Fruit fly (Drosophila melanogaster) whole organism, embryonic: ENCODE data around the gene Pph13.

ENCODE experiments used
- CG1024 ChIP-seq: fragments of 200-800 bp; sonication (Bioruptor generic); IDR thresholded peaks from 2 replicates; pipeline ENCODE4 v1.3.6; 2022; ENCODE audit warnings: missing biosample characterization, missing genetic modification characterization
- CG10543 ChIP-seq: fragments of 200-800 bp; sonication (Bioruptor generic); optimal IDR thresholded peaks from 3 replicates; lab custom pipeline; 2017; ENCODE audit warnings: missing biosample characterization, mild to moderate bottlenecking, missing genetic modification characterization, moderate library complexity
- CG10565 ChIP-seq: fragments of 200-800 bp; sonication (Bioruptor generic); optimal IDR thresholded peaks from 3 replicates; lab custom pipeline; 2016; ENCODE audit warnings: missing biosample characterization, mild to moderate bottlenecking, missing genetic modification characterization
- CG10654 ChIP-seq: fragments of 200-800 bp; sonication (Bioruptor generic); optimal IDR thresholded peaks from 2 replicates; lab custom pipeline; 2016; ENCODE audit warnings: missing biosample characterization, missing genetic modification characterization
- CG11456 ChIP-seq: fragments of 200-800 bp; sonication (Bioruptor generic); IDR thresholded peaks from 3 replicates; pipeline ENCODE4 v1.3.6; 2022; ENCODE audit warnings: missing biosample characterization, missing genetic modification characterization
- CG12104 ChIP-seq: fragments of 200-800 bp; sonication (Bioruptor generic); optimal IDR thresholded peaks from 3 replicates; lab custom pipeline; 2016; ENCODE audit warnings: missing biosample characterization, missing genetic modification characterization
- CG12236 ChIP-seq: fragments of 200-800 bp; sonication (Bioruptor generic); optimal IDR thresholded peaks from 2 replicates; lab custom pipeline; 2016; ENCODE audit warnings: missing biosample characterization, missing genetic modification characterization
- CG12299 ChIP-seq: fragments of 200-800 bp; sonication (Bioruptor generic); optimal IDR thresholded peaks from 2 replicates; lab custom pipeline; 2018; ENCODE audit warnings: missing biosample characterization, mild to moderate bottlenecking, missing genetic modification characterization
- CG13775 ChIP-seq: fragments of 200-800 bp; sonication (Bioruptor generic); optimal IDR thresholded peaks from 3 replicates; lab custom pipeline; 2017; ENCODE audit warnings: missing biosample characterization, mild to moderate bottlenecking, missing genetic modification characterization
- CG14667 ChIP-seq: fragments of 200-800 bp; sonication (Bioruptor generic); IDR thresholded peaks from 2 replicates; pipeline ENCODE4 v1.3.6; 2022; ENCODE audit warnings: missing biosample characterization, missing genetic modification characterization
- CG16863 ChIP-seq: fragments of 200-800 bp; sonication (Bioruptor generic); optimal IDR thresholded peaks from 3 replicates; lab custom pipeline; 2016; ENCODE audit warnings: missing biosample characterization, missing genetic modification characterization
- CG17359 ChIP-seq: fragments of 200-800 bp; sonication (Bioruptor generic); optimal IDR thresholded peaks from 3 replicates; lab custom pipeline; 2018; ENCODE audit warnings: missing biosample characterization, mild to moderate bottlenecking, missing genetic modification characterization, moderate library complexity
- CG17361 ChIP-seq: fragments of 200-800 bp; sonication (Bioruptor generic); IDR thresholded peaks from 3 replicates; pipeline ENCODE4 v1.3.6; 2022; ENCODE audit warnings: missing biosample characterization, missing genetic modification characterization
- CG18476 ChIP-seq: fragments of 200-800 bp; sonication (Bioruptor generic); optimal IDR thresholded peaks from 2 replicates; lab custom pipeline; 2016; ENCODE audit warnings: missing biosample characterization, mild to moderate bottlenecking, missing genetic modification characterization
- CG18599 ChIP-seq: fragments of 200-800 bp; sonication (Bioruptor generic); optimal IDR thresholded peaks from 3 replicates; lab custom pipeline; 2017; ENCODE audit warnings: missing biosample characterization, missing genetic modification characterization, mild to moderate bottlenecking, moderate library complexity, missing genetic modification reagents
- CG2199 ChIP-seq: fragments of 200-800 bp; sonication (Bioruptor generic); IDR thresholded peaks from 3 replicates; pipeline ENCODE4 v1.3.6; 2022; ENCODE audit warnings: missing biosample characterization, missing genetic modification characterization
- CG30431 ChIP-seq: fragments of 200-800 bp; sonication (Bioruptor generic); optimal IDR thresholded peaks from 2 replicates; lab custom pipeline; 2017; ENCODE audit warnings: missing biosample characterization, missing genetic modification characterization
- CG32532 ChIP-seq: fragments of 200-800 bp; sonication (Bioruptor generic); IDR thresholded peaks from 2 replicates; pipeline ENCODE4 v1.3.6; 2022; ENCODE audit warnings: missing biosample characterization, missing genetic modification characterization
- CG4617 ChIP-seq: fragments of 200-800 bp; sonication (Bioruptor generic); optimal IDR thresholded peaks from 3 replicates; lab custom pipeline; 2016; ENCODE audit warnings: missing biosample characterization, missing genetic modification characterization, borderline replicate concordance
- CG5245 ChIP-seq: fragments of 200-800 bp; sonication (Bioruptor generic); optimal IDR thresholded peaks from 3 replicates; lab custom pipeline; 2016; ENCODE audit warnings: missing biosample characterization, missing genetic modification characterization
- CG7839 ChIP-seq: fragments of 200-800 bp; sonication (Bioruptor generic); optimal IDR thresholded peaks from 3 replicates; lab custom pipeline; 2018; ENCODE audit warnings: missing biosample characterization, mild to moderate bottlenecking, missing genetic modification characterization, moderate library complexity
- CG8290 ChIP-seq, 3 experiments: fragments of 200-800 bp; sonication (Bioruptor generic); optimal IDR thresholded peaks; 2 replicates each; lab custom pipeline; 2016 to 2019; ENCODE audit warnings: missing biosample characterization in 3 of 3, missing genetic modification characterization in 3 of 3, mild to moderate bottlenecking in 2 of 3, moderate library complexity in 1 of 3
- CG9932 ChIP-seq: fragments of 200-800 bp; sonication (Bioruptor generic); IDR thresholded peaks from 2 replicates; pipeline ENCODE4 v1.3.6; 2022; ENCODE audit warnings: missing biosample characterization, missing genetic modification characterization
- CoRest ChIP-seq: fragments of 200-800 bp; sonication (Bioruptor generic); optimal IDR thresholded peaks from 3 replicates; lab custom pipeline; 2018; ENCODE audit warnings: missing biosample characterization, mild to moderate bottlenecking, missing genetic modification characterization, moderate library complexity
- D19B ChIP-seq: fragments of 200-800 bp; sonication (Bioruptor generic); optimal IDR thresholded peaks from 2 replicates; lab custom pipeline; 2017; ENCODE audit warnings: missing biosample characterization, mild to moderate bottlenecking, missing genetic modification characterization
- Dek ChIP-seq: fragments of 200-800 bp; sonication (Bioruptor generic); optimal IDR thresholded peaks from 3 replicates; lab custom pipeline; 2019; ENCODE audit warnings: missing biosample characterization, mild to moderate bottlenecking, missing genetic modification characterization, moderate library complexity
- E2f2 ChIP-seq: fragments of 200-800 bp; sonication (Bioruptor generic); IDR thresholded peaks from 2 replicates; pipeline ENCODE4 v1.3.6; 2022; ENCODE audit warnings: missing biosample characterization, missing genetic modification characterization
- Gug ChIP-seq: fragments of 200-800 bp; sonication (Bioruptor generic); IDR thresholded peaks from 4 replicates; pipeline ENCODE4 v1.3.6; 2022; ENCODE audit warnings: missing biosample characterization, missing genetic modification characterization
- HLH54F ChIP-seq: fragments of 200-800 bp; sonication (Bioruptor generic); optimal IDR thresholded peaks from 3 replicates; lab custom pipeline; 2016; ENCODE audit warnings: missing biosample characterization, missing genetic modification characterization
- Hsf ChIP-seq: fragments of 200-800 bp; sonication (Bioruptor generic); optimal IDR thresholded peaks from 3 replicates; lab custom pipeline; 2016; ENCODE audit warnings: missing biosample characterization, missing genetic modification characterization
- Mad ChIP-seq: fragments of 200-800 bp; sonication (Bioruptor generic); optimal IDR thresholded peaks from 2 replicates; lab custom pipeline; 2016; ENCODE audit warnings: missing biosample characterization, missing genetic modification characterization
- Med ChIP-seq: fragments of 200-800 bp; sonication (Bioruptor generic); peaks from one replicate; lab custom pipeline; 2016; ENCODE audit warnings: missing biosample characterization, missing genetic modification characterization, mild to moderate bottlenecking, inconsistent platforms, moderate library complexity
- Sin3A ChIP-seq: fragments of >200 bp; optimal IDR thresholded peaks from 2 replicates; lab custom pipeline; 2018
- Stat92E ChIP-seq, 3 experiments: fragments of >200 bp in 2 of 3; fragments of 200-800 bp in 1 of 3; sonication (Bioruptor generic) in 1 of 3; optimal IDR thresholded peaks; 2 replicates each; lab custom pipeline; 2017 to 2019; ENCODE audit warnings: missing biosample characterization in 3 of 3, missing genetic modification characterization in 3 of 3, mild to moderate bottlenecking in 1 of 3, moderate library complexity in 1 of 3
- Xrp1 ChIP-seq: fragments of 200-800 bp; sonication (Bioruptor generic); IDR thresholded peaks from 2 replicates; pipeline ENCODE4 v1.3.6; 2022; ENCODE audit warnings: missing biosample characterization, missing genetic modification characterization
- amos ChIP-seq: fragments of 200-800 bp; sonication (Bioruptor generic); IDR thresholded peaks from 2 replicates; pipeline ENCODE4 v1.3.6; 2022; ENCODE audit warnings: missing biosample characterization, missing genetic modification characterization; ENCODE audit not compliant: partially characterized antibody
- ara ChIP-seq: fragments of 200-800 bp; sonication (Bioruptor generic); IDR thresholded peaks from 2 replicates; pipeline ENCODE4 v1.3.6; 2022; ENCODE audit warnings: missing biosample characterization, missing genetic modification characterization
- bcd ChIP-seq: fragments of 200-800 bp; sonication (Bioruptor generic); optimal IDR thresholded peaks from 2 replicates; lab custom pipeline; 2017; ENCODE audit warnings: missing biosample characterization, mild to moderate bottlenecking, missing genetic modification characterization
- ems ChIP-seq: fragments of 200-800 bp; sonication (Bioruptor generic); optimal IDR thresholded peaks from 3 replicates; lab custom pipeline; 2016; ENCODE audit warnings: missing biosample characterization, missing genetic modification characterization
- fd102C ChIP-seq: fragments of 200-800 bp; sonication (Bioruptor generic); optimal IDR thresholded peaks from 2 replicates; lab custom pipeline; 2018; ENCODE audit warnings: missing biosample characterization, mild to moderate bottlenecking, missing genetic modification characterization, moderate library complexity
- fd96Cb ChIP-seq: fragments of 200-800 bp; sonication (Bioruptor generic); optimal IDR thresholded peaks from 2 replicates; lab custom pipeline; 2018; ENCODE audit warnings: missing biosample characterization, mild to moderate bottlenecking, missing genetic modification characterization, moderate library complexity
- gem ChIP-seq: fragments of 200-800 bp; sonication (Bioruptor generic); optimal IDR thresholded peaks from 2 replicates; lab custom pipeline; 2019; ENCODE audit warnings: missing biosample characterization, mild to moderate bottlenecking, missing genetic modification characterization, moderate library complexity
- grau ChIP-seq: fragments of 200-800 bp; optimal IDR thresholded peaks from 3 replicates; lab custom pipeline; 2019; ENCODE audit warnings: missing biosample characterization, mild to moderate bottlenecking, missing genetic modification characterization, moderate library complexity
- grn ChIP-seq: fragments of 200-800 bp; sonication (Bioruptor generic); optimal IDR thresholded peaks from 3 replicates; lab custom pipeline; 2017; ENCODE audit warnings: missing biosample characterization, missing genetic modification characterization
- nom ChIP-seq: fragments of 200-800 bp; sonication (Bioruptor generic); optimal IDR thresholded peaks from 2 replicates; lab custom pipeline; 2017; ENCODE audit warnings: missing biosample characterization, missing genetic modification characterization, mild to moderate bottlenecking, moderate library complexity, missing genetic modification reagents
- p53 ChIP-seq: fragments of 200-800 bp; sonication (Bioruptor generic); optimal IDR thresholded peaks from 2 replicates; lab custom pipeline; 2016; ENCODE audit warnings: missing biosample characterization, missing genetic modification characterization
- phol ChIP-seq: fragments of 200-800 bp; sonication (Bioruptor generic); optimal IDR thresholded peaks from 3 replicates; lab custom pipeline; 2018; ENCODE audit warnings: missing biosample characterization, mild to moderate bottlenecking, missing genetic modification characterization, moderate library complexity
- sisA ChIP-seq: fragments of 200-800 bp; sonication (Bioruptor generic); IDR thresholded peaks from 2 replicates; pipeline ENCODE4 v1.3.6; 2022; ENCODE audit warnings: missing biosample characterization, missing genetic modification characterization
- tgo ChIP-seq: fragments of 200-800 bp; sonication (Bioruptor generic); IDR thresholded peaks from 3 replicates; pipeline ENCODE4 v1.3.6; 2022; ENCODE audit warnings: missing biosample characterization, missing genetic modification characterization
- ttk ChIP-seq: fragments of 200-800 bp; sonication (Bioruptor generic); IDR thresholded peaks from 2 replicates; pipeline ENCODE4 v2.1.2; 2022; ENCODE audit warnings: missing biosample characterization, missing genetic modification characterization

The Pph13 gene

dm6 chr2L:602439-602879 is 25.2 kb downstream of the Pph13 start, which contains the start of gene CG13689 (continued):
- TF ChIP-seq Hsf (GFP tag; lab: Kevin White, UChicago) (peak; percentile 68), CG14667 (peak; percentile 34), nom (no peak), CG10654 (GFP tag; lab: Kevin White, UChicago) (peak; percentile 33), CG32532 (GFP tag; lab: Robert Waterston, UW) (peak; percentile 83), Xrp1 (GFP tag; lab: Robert Waterston, UW) (peak; percentile 49), Mad (GFP tag; lab: Kevin White, UChicago) (peak; percentile 10), ara (GFP tag; lab: Robert Waterston, UW) (no peak), CG10543 (no peak), tgo (GFP tag; lab: Robert Waterston, UW) (peak; percentile 30; the same call in 1 of the 3 replicates), E2f2 (GFP tag; lab: Robert Waterston, UW) (peak; percentile 61), CG18476 (GFP tag; lab: Kevin White, UChicago) (peak; percentile 29), amos (GFP tag; lab: Robert Waterston, UW) (peak; percentile 13; the same call in 1 of the 2 replicates), CG13775 (GFP tag; lab: Kevin White, UChicago) (peak; percentile 21), CG5245 (GFP tag; lab: Kevin White, UChicago) (peak; percentile 48), CG11456 (peak; percentile 86), Sin3A (lab: Kevin White, UChicago) (no peak), HLH54F (GFP tag; lab: Kevin White, UChicago) (peak; percentile 37), gem (tag; lab: Kevin White, UChicago) (peak; percentile 67), CG12236 (peak; percentile 0), sisA (GFP tag; lab: Robert Waterston, UW) (peak; percentile 63), CoRest (tag; lab: Kevin White, UChicago) (peak; percentile 68), CG30431 (GFP tag; lab: Kevin White, UChicago) (peak; percentile 5), CG2199 (GFP tag; lab: Robert Waterston, UW) (peak; percentile 69; the same call in 1 of the 3 replicates), D19B (GFP tag; lab: Kevin White, UChicago) (no peak), CG12299 (no peak), Stat92E (GFP tag; optimal IDR thresholded peaks at IDR 0.05; lab: Kevin White, UChicago) (peak in 1 of 3 experiments; percentile 67), grau (peak; percentile 52), CG10565 (GFP tag; lab: Kevin White, UChicago) (no peak), ttk (GFP tag; lab: Robert Waterston, UW) (peak; percentile 47; the same call in 1 of the 2 replicates), bcd (GFP tag; lab: Kevin White, UChicago) (peak; percentile 59), CG4617 (GFP tag; lab: Kevin White, UChicago) (peak; percentile 74), CG8290 (GFP tag; optimal IDR thresholded peaks at IDR 0.05; lab: Kevin White, UChicago) (peak; percentile 49), CG8290 (tag; optimal IDR thresholded peaks at IDR 0.05; lab: Kevin White, UChicago) (no peak), fd102C (GFP tag; lab: Kevin White, UChicago) (peak; percentile 37), Gug (GFP tag; lab: Robert Waterston, UW) (peak; percentile 51; the same call in 2 of the 4 replicates), CG17359 (tag; lab: Kevin White, UChicago) (peak; percentile 56), CG12104 (peak; percentile 11), Med (GFP tag; lab: Kevin White, UChicago) (peak; percentile 92), CG9932 (GFP tag; lab: Robert Waterston, UW) (peak; percentile 81), CG17361 (GFP tag; lab: Robert Waterston, UW) (peak; percentile 62), CG18599 (peak; percentile 54), CG1024 (GFP tag; lab: Robert Waterston, UW) (peak; percentile 42), CG7839 (tag; lab: Kevin White, UChicago) (peak; percentile 61), Dek (tag; lab: Kevin White, UChicago) (peak; percentile 32), p53 (no peak), fd96Cb (peak; percentile 46), phol (tag; lab: Kevin White, UChicago) (peak; percentile 34), ems (GFP tag; lab: Kevin White, UChicago) (peak; percentile 32), grn (GFP tag; lab: Kevin White, UChicago) (peak; percentile 78), CG16863 (GFP tag; lab: Kevin White, UChicago) (peak; percentile 27)
